Worm (Caenorhabditis elegans) whole organism, L3 larva: ENCODE data around the gene idpc-1.

Source experiments
- R02D3.7 ChIP-seq: fragments of 150-350 bp; optimal IDR thresholded peaks from 2 replicates; lab custom pipeline; 2014; ENCODE audit warnings: missing biosample characterization, missing genetic modification characterization
- daf-12 ChIP-seq: fragments of 150-350 bp; optimal IDR thresholded peaks from 2 replicates; lab custom pipeline; 2014; ENCODE audit warnings: missing biosample characterization, missing genetic modification reagents, missing genetic modification characterization
- nhr-12 ChIP-seq: fragments of 150-350 bp; optimal IDR thresholded peaks from 2 replicates; lab custom pipeline; 2014; ENCODE audit warnings: missing biosample characterization, missing genetic modification characterization
- nhr-237 ChIP-seq: fragments of 150-350 bp; optimal IDR thresholded peaks from 2 replicates; lab custom pipeline; 2014; ENCODE audit warnings: missing biosample characterization, missing genetic modification characterization
- snpc-4 ChIP-seq: fragments of 150-350 bp; optimal IDR thresholded peaks from 2 replicates; lab custom pipeline; 2014; ENCODE audit warnings: missing biosample characterization, missing genetic modification characterization
- ztf-11 ChIP-seq: fragments of 150-350 bp; optimal IDR thresholded peaks from 2 replicates; lab custom pipeline; 2014; ENCODE audit warnings: missing biosample characterization, missing genetic modification characterization

DNA sequence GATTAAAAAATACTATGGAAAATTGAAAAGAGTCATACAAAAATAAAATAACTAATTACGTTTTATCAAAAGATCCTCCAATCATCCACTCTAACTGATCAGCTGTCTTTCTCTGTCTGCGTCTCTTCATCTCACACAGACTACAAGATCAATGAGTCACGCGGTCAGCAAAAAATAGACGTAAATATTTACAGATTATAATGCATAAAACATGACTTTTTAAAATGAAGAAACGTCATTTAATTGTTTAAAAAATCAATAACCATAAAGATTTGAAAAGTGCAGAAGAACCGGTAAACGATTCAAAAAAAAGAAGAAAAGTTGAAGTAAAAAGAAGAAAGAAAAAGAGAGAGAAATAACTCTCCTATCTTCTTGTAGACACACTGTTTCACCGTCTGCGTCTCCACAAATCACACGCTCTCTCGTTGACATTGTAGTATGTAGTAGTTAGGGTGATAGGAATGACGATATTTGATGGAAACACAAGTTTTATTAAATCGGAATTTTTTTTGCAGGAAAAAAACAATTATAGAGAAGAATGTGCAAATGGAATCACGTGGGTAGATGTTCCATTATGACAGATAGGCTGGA is 17.9 kb downstream of the idpc-1 start:
- TF ChIP-seq ztf-11 (tag; lab: Kevin White, UChicago): no peak
- TF ChIP-seq nhr-237 (tag; lab: Kevin White, UChicago): no peak
- no peak for TF ChIP-seq snpc-4
- no peak for TF ChIP-seq nhr-12 (tag; lab: Kevin White, UChicago)
- TF ChIP-seq R02D3.7 (tag; lab: Kevin White, UChicago): no peak
- no peak for TF ChIP-seq daf-12 (tag; lab: Kevin White, UChicago)
